Worm (Caenorhabditis elegans) whole organism, young adult: Measurements from ENCODE around the gene gst-1.

Experiments used
- B0019.2 ChIP-seq: fragments of 200-800 bp; sonication (Bioruptor generic); conservative IDR thresholded peaks from 2 replicates; pipeline ENCODE4 v1.3.6; 2022; ENCODE audit warnings: missing genetic modification reagents, missing genetic modification characterization, missing compliant biosample characterization
- B0261.1 ChIP-seq: sonication (generic microtip); optimal IDR thresholded peaks from 2 replicates; lab custom pipeline; 2016; ENCODE audit warnings: mild to moderate bottlenecking, missing genetic modification characterization, moderate library complexity, missing compliant biosample characterization
- F23B12.7 ChIP-seq: sonication (generic microtip); optimal IDR thresholded peaks from 2 replicates; lab custom pipeline; 2017; ENCODE audit warnings: missing genetic modification characterization, mild to moderate bottlenecking, missing compliant biosample characterization, antibody characterized with exemption, moderate library complexity; ENCODE audit not compliant: insufficient read depth
- F33H1.4 ChIP-seq: fragments of 200-800 bp; sonication (Bioruptor generic); IDR thresholded peaks from 2 replicates; pipeline ENCODE4 v1.3.6; 2022; ENCODE audit warnings: missing genetic modification reagents, missing genetic modification characterization, missing compliant biosample characterization
- F37B4.10 ChIP-seq: fragments of 200-800 bp; sonication (Bioruptor generic); IDR thresholded peaks from 2 replicates; pipeline ENCODE4 v1.3.6; 2022; ENCODE audit warnings: missing genetic modification characterization, missing compliant biosample characterization
- F39B2.1 ChIP-seq: fragments of 200-800 bp; sonication (Bioruptor generic); IDR thresholded peaks from 2 replicates; pipeline ENCODE4 v1.3.6; 2022; ENCODE audit warnings: missing genetic modification reagents, missing genetic modification characterization, missing compliant biosample characterization
- F55B11.4 ChIP-seq: sonication (generic microtip); optimal IDR thresholded peaks from 2 replicates; lab custom pipeline; 2016; ENCODE audit warnings: missing compliant biosample characterization, missing genetic modification characterization, borderline replicate concordance; ENCODE audit not compliant: insufficient read depth
- K12H6.12 ChIP-seq: fragments of 200-800 bp; sonication (Bioruptor generic); optimal IDR thresholded peaks from 2 replicates; lab custom pipeline; 2018; ENCODE audit warnings: mild to moderate bottlenecking, missing genetic modification characterization, missing compliant biosample characterization
- Y53F4B.3 ChIP-seq: fragments of 200-800 bp; sonication (Bioruptor generic); IDR thresholded peaks from 2 replicates; pipeline ENCODE4 v1.3.6; 2022; ENCODE audit warnings: missing genetic modification reagents, missing genetic modification characterization, missing compliant biosample characterization
- Y95B8A.8 ChIP-seq: fragments of 200-800 bp; sonication (Bioruptor generic); IDR thresholded peaks from 2 replicates; pipeline ENCODE4 v1.3.6; 2022; ENCODE audit warnings: missing genetic modification reagents, missing genetic modification characterization, missing compliant biosample characterization
- aptf-2 ChIP-seq: fragments of 200-800 bp; sonication (Bioruptor generic); conservative IDR thresholded peaks from 2 replicates; pipeline ENCODE4 v1.3.6; 2022; ENCODE audit warnings: missing genetic modification reagents, missing genetic modification characterization, missing compliant biosample characterization
- aptf-3 ChIP-seq: fragments of 200-800 bp; sonication (Bioruptor generic); IDR thresholded peaks from 2 replicates; pipeline ENCODE4 v1.3.6; 2022; ENCODE audit warnings: missing genetic modification characterization, missing compliant biosample characterization
- athp-1 ChIP-seq: sonication (generic microtip); optimal IDR thresholded peaks from 2 replicates; lab custom pipeline; 2017; ENCODE audit warnings: mild to moderate bottlenecking, missing genetic modification characterization, missing compliant biosample characterization
- bed-1 ChIP-seq: fragments of 200-800 bp; sonication (Bioruptor generic); IDR thresholded peaks from 2 replicates; pipeline ENCODE4 v1.3.6; 2022; ENCODE audit warnings: missing genetic modification reagents, missing genetic modification characterization, missing compliant biosample characterization
- bed-2 ChIP-seq: fragments of 200-800 bp; sonication (Bioruptor generic); IDR thresholded peaks from 2 replicates; pipeline ENCODE4 v1.3.6; 2022; ENCODE audit warnings: missing genetic modification reagents, missing genetic modification characterization, missing compliant biosample characterization
- ceh-100 ChIP-seq: fragments of 200-800 bp; sonication (Bioruptor generic); IDR thresholded peaks from 2 replicates; pipeline ENCODE4 v1.3.6; 2022; ENCODE audit warnings: missing genetic modification reagents, missing genetic modification characterization, missing compliant biosample characterization
- ceh-91 ChIP-seq: fragments of 200-800 bp; sonication (Bioruptor generic); IDR thresholded peaks from 2 replicates; pipeline ENCODE4 v1.3.6; 2022; ENCODE audit warnings: missing genetic modification reagents, missing genetic modification characterization, missing compliant biosample characterization
- chd-7 ChIP-seq: sonication (generic microtip); optimal IDR thresholded peaks from 2 replicates; lab custom pipeline; 2016; ENCODE audit warnings: mild to moderate bottlenecking, missing genetic modification characterization, moderate library complexity, missing compliant biosample characterization
- die-1 ChIP-seq: sonication (generic microtip); optimal IDR thresholded peaks from 2 replicates; lab custom pipeline; 2016; ENCODE audit warnings: missing genotype, mild to moderate bottlenecking, missing genetic modification characterization, missing compliant biosample characterization
- dox-1 ChIP-seq: fragments of 200-800 bp; sonication (Bioruptor generic); IDR thresholded peaks from 2 replicates; pipeline ENCODE4 v1.3.6; 2022; ENCODE audit warnings: missing genetic modification reagents, missing genetic modification characterization, missing compliant biosample characterization
- egl-18 ChIP-seq: fragments of 200-800 bp; sonication (Bioruptor generic); IDR thresholded peaks from 2 replicates; pipeline ENCODE4 v1.3.6; 2022; ENCODE audit warnings: missing genetic modification reagents, missing genetic modification characterization, missing compliant biosample characterization
- egl-44 ChIP-seq: fragments of 200-800 bp; sonication (Bioruptor generic); IDR thresholded peaks from 2 replicates; pipeline ENCODE4 v1.3.6; 2022; ENCODE audit warnings: missing genetic modification reagents, missing genetic modification characterization, missing compliant biosample characterization
- egrh-3 ChIP-seq: fragments of 200-800 bp; sonication (Bioruptor generic); IDR thresholded peaks from 2 replicates; pipeline ENCODE4 v1.3.6; 2022; ENCODE audit warnings: missing genetic modification reagents, missing genetic modification characterization, missing compliant biosample characterization
- ets-4 ChIP-seq: fragments of 200-800 bp; sonication (Bioruptor generic); optimal IDR thresholded peaks from 2 replicates; lab custom pipeline; 2018; ENCODE audit warnings: mild to moderate bottlenecking, missing genetic modification characterization, missing compliant biosample characterization
- gei-17 ChIP-seq: fragments of 200-800 bp; sonication (Bioruptor generic); optimal IDR thresholded peaks from 2 replicates; lab custom pipeline; 2018; ENCODE audit warnings: mild to moderate bottlenecking, missing genetic modification characterization, missing compliant biosample characterization
- hlh-12 ChIP-seq: sonication (generic microtip); optimal IDR thresholded peaks from 2 replicates; lab custom pipeline; 2016; ENCODE audit warnings: missing genetic modification characterization, missing compliant biosample characterization
- hlh-26 ChIP-seq: fragments of 200-800 bp; sonication (Bioruptor generic); conservative IDR thresholded peaks from 2 replicates; pipeline ENCODE4 v1.3.6; 2022; ENCODE audit warnings: missing genetic modification reagents, missing genetic modification characterization, missing compliant biosample characterization
- hmg-1.2 ChIP-seq: fragments of 200-800 bp; sonication (Bioruptor generic); IDR thresholded peaks from 2 replicates; pipeline ENCODE4 v1.3.6; 2022; ENCODE audit warnings: missing genetic modification reagents, missing genetic modification characterization, missing compliant biosample characterization
- hsf-1 ChIP-seq: fragments of 200-800 bp; sonication (Bioruptor generic); IDR thresholded peaks from 2 replicates; pipeline ENCODE4 v1.3.6; 2022; ENCODE audit warnings: missing genetic modification reagents, missing genetic modification characterization, missing compliant biosample characterization
- lag-1 ChIP-seq: fragments of 200-800 bp; sonication (Bioruptor generic); IDR thresholded peaks from 2 replicates; pipeline ENCODE4 v1.3.6; 2022; ENCODE audit warnings: missing genetic modification reagents, missing genetic modification characterization, missing compliant biosample characterization
- let-607 ChIP-seq, 2 experiments: fragments of 200-800 bp in 1 of 2; sonication (Bioruptor generic) in 1 of 2; sonication (generic microtip) in 1 of 2; optimal IDR thresholded peaks; 2 replicates each; lab custom pipeline; 2016 to 2018; ENCODE audit warnings: mild to moderate bottlenecking in 2 of 2, missing compliant biosample characterization in 2 of 2, missing genetic modification characterization in 2 of 2, moderate library complexity in 2 of 2, missing genotype in 1 of 2
- lin-54 ChIP-seq: fragments of 200-800 bp; sonication (Bioruptor generic); optimal IDR thresholded peaks from 2 replicates; lab custom pipeline; 2018; ENCODE audit warnings: mild to moderate bottlenecking, missing genetic modification characterization, missing compliant biosample characterization
- lir-1 ChIP-seq: fragments of 200-800 bp; sonication (Bioruptor generic); conservative IDR thresholded peaks from 2 replicates; pipeline ENCODE4 v1.3.6; 2022; ENCODE audit warnings: missing genetic modification reagents, missing genetic modification characterization, missing compliant biosample characterization
- madf-10 ChIP-seq: sonication (generic microtip); optimal IDR thresholded peaks from 2 replicates; lab custom pipeline; 2016; ENCODE audit warnings: mild to moderate bottlenecking, missing genetic modification characterization, missing compliant biosample characterization
- nfyb-1 ChIP-seq: fragments of 200-800 bp; sonication (Bioruptor generic); IDR thresholded peaks from 2 replicates; pipeline ENCODE4 v1.3.6; 2022; ENCODE audit warnings: missing genetic modification reagents, missing genetic modification characterization, missing compliant biosample characterization
- nhr-179 ChIP-seq: sonication (generic microtip); optimal IDR thresholded peaks from 2 replicates; lab custom pipeline; 2016; ENCODE audit warnings: mild to moderate bottlenecking, missing genetic modification characterization, missing compliant biosample characterization
- nhr-90 ChIP-seq: sonication (generic microtip); optimal IDR thresholded peaks from 2 replicates; lab custom pipeline; 2016; ENCODE audit warnings: missing genotype, mild to moderate bottlenecking, missing genetic modification characterization, missing compliant biosample characterization
- pbrm-1 ChIP-seq: fragments of 200-800 bp; sonication (Bioruptor generic); IDR thresholded peaks from 2 replicates; pipeline ENCODE4 v1.3.6; 2022; ENCODE audit warnings: missing genetic modification reagents, missing genetic modification characterization, missing compliant biosample characterization
- snpc-1.1 ChIP-seq: sonication (generic microtip); optimal IDR thresholded peaks from 2 replicates; lab custom pipeline; 2017; ENCODE audit warnings: missing genetic modification characterization, mild to moderate bottlenecking, missing compliant biosample characterization, antibody characterized with exemption, moderate library complexity, missing genotype, missing genetic modification reagents; ENCODE audit not compliant: insufficient read depth
- snpc-1.3 ChIP-seq: sonication (generic microtip); optimal IDR thresholded peaks from 2 replicates; lab custom pipeline; 2017; ENCODE audit warnings: missing genetic modification characterization, mild to moderate bottlenecking, missing compliant biosample characterization, antibody characterized with exemption, moderate library complexity, missing genotype, missing genetic modification reagents; ENCODE audit not compliant: insufficient read depth
- snpc-3.4 ChIP-seq: sonication (generic microtip); optimal IDR thresholded peaks from 2 replicates; lab custom pipeline; 2017; ENCODE audit warnings: missing genetic modification characterization, mild to moderate bottlenecking, missing compliant biosample characterization, antibody characterized with exemption, moderate library complexity, missing genotype, missing genetic modification reagents
- somi-1 ChIP-seq: fragments of 200-800 bp; sonication (Bioruptor generic); optimal IDR thresholded peaks from 2 replicates; lab custom pipeline; 2018; ENCODE audit warnings: mild to moderate bottlenecking, missing genetic modification characterization, missing compliant biosample characterization
- sptf-2 ChIP-seq: fragments of 200-800 bp; sonication (Bioruptor generic); optimal IDR thresholded peaks from 2 replicates; lab custom pipeline; 2018; ENCODE audit warnings: mild to moderate bottlenecking, missing genetic modification characterization, missing compliant biosample characterization
- unc-130 ChIP-seq: sonication (generic microtip); optimal IDR thresholded peaks from 2 replicates; lab custom pipeline; 2016; ENCODE audit warnings: missing genetic modification reagents, missing genetic modification characterization, missing compliant biosample characterization
- ztf-18 ChIP-seq: sonication (generic microtip); optimal IDR thresholded peaks from 2 replicates; lab custom pipeline; 2016; ENCODE audit warnings: missing genotype, mild to moderate bottlenecking, missing genetic modification characterization, missing compliant biosample characterization
- ztf-25 ChIP-seq: fragments of 200-800 bp; sonication (Bioruptor generic); IDR thresholded peaks from 2 replicates; pipeline ENCODE4 v1.3.6; 2022; ENCODE audit warnings: missing genetic modification reagents, missing genetic modification characterization, missing compliant biosample characterization
- ztf-26 ChIP-seq: sonication (generic microtip); optimal IDR thresholded peaks from 2 replicates; lab custom pipeline; 2017; ENCODE audit warnings: missing genetic modification characterization, missing compliant biosample characterization
- ztf-6 ChIP-seq: fragments of 200-800 bp; sonication (Bioruptor generic); IDR thresholded peaks from 2 replicates; pipeline ENCODE4 v1.3.6; 2022; ENCODE audit warnings: missing genetic modification reagents, missing genetic modification characterization, missing compliant biosample characterization

Gene gst-1

ce11 chrIII:9104060-9104459 lies 44.9 kb downstream of the gst-1 start (continued):
- TF ChIP-seq ztf-25 = 0 out of 2 replicates have a peak, but pooled peaks have one; percentile 50
- TF ChIP-seq nfyb-1 (GFP tag; lab: Robert Waterston, UW) = peak; percentile 85
- no peak for TF ChIP-seq ets-4 (GFP tag; lab: Kevin White, UChicago)
- peak; percentile 67 for TF ChIP-seq chd-7 (tag; lab: Kevin White, UChicago)
- TF ChIP-seq egl-44 (GFP tag; lab: Robert Waterston, UW) = peak; percentile 88
- TF ChIP-seq snpc-1.1 (tag; lab: Kevin White, UChicago) = peak; percentile 88
- peak; percentile 29 for TF ChIP-seq snpc-1.3 (tag; lab: Kevin White, UChicago)
- peak; percentile 36 for TF ChIP-seq K12H6.12 (tag; lab: Kevin White, UChicago)
- no peak; the same call in 1 of the 2 replicates for TF ChIP-seq ceh-100 (GFP tag; lab: Robert Waterston, UW)
- TF ChIP-seq let-607 (tag; optimal IDR thresholded peaks at IDR 0.05; lab: Kevin White, UChicago) = no peak
- peak; percentile 40 for TF ChIP-seq ztf-26 (tag; lab: Kevin White, UChicago)
- no peak for TF ChIP-seq F55B11.4 (tag; lab: Kevin White, UChicago)
- peak; percentile 84 for TF ChIP-seq B0261.1 (tag; lab: Kevin White, UChicago)
- peak; percentile 52 for TF ChIP-seq ceh-91 (GFP tag; lab: Robert Waterston, UW)
- TF ChIP-seq ztf-6 (GFP tag; lab: Robert Waterston, UW) = peak; percentile 65; the same call in 1 of the 2 replicates
- TF ChIP-seq B0019.2 (GFP tag; lab: Robert Waterston, UW) = no peak
- peak; percentile 81 for TF ChIP-seq dox-1 (GFP tag; lab: Robert Waterston, UW)
- TF ChIP-seq F37B4.10 = no peak
- peak; percentile 86 for TF ChIP-seq die-1 (tag; lab: Kevin White, UChicago)
- 0 out of 2 replicates have a peak, but pooled peaks have one; percentile 55 for TF ChIP-seq pbrm-1 (GFP tag; lab: Robert Waterston, UW)
- peak; percentile 69; the same call in 1 of the 2 replicates for TF ChIP-seq aptf-2 (GFP tag; lab: Robert Waterston, UW)
- no peak for TF ChIP-seq hlh-26 (GFP tag; lab: Robert Waterston, UW)
- peak; percentile 46; the same call in 1 of the 2 replicates for TF ChIP-seq egrh-3 (GFP tag; lab: Robert Waterston, UW)
- TF ChIP-seq F33H1.4 (GFP tag; lab: Robert Waterston, UW) = peak; percentile 32; the same call in 1 of the 2 replicates
- no peak for TF ChIP-seq madf-10 (tag; lab: Kevin White, UChicago)
- TF ChIP-seq gei-17 (GFP tag; lab: Kevin White, UChicago) = no peak
- no peak for TF ChIP-seq bed-2 (GFP tag; lab: Robert Waterston, UW)
- no peak for TF ChIP-seq aptf-3 (GFP tag; lab: Robert Waterston, UW)
- peak; percentile 30 for TF ChIP-seq snpc-3.4 (tag; lab: Kevin White, UChicago)
- TF ChIP-seq Y53F4B.3 = peak; percentile 27; the same call in 1 of the 2 replicates
- peak; percentile 83 for TF ChIP-seq nhr-90 (tag; lab: Kevin White, UChicago)
- peak; percentile 54 for TF ChIP-seq lin-54 (GFP tag; lab: Kevin White, UChicago)
- peak; percentile 9; the same call in 1 of the 2 replicates for TF ChIP-seq hsf-1
- TF ChIP-seq hmg-1.2 (GFP tag; lab: Robert Waterston, UW) = peak; percentile 77
- no peak for TF ChIP-seq lir-1 (GFP tag; lab: Robert Waterston, UW)
- TF ChIP-seq lag-1 (GFP tag; lab: Robert Waterston, UW) = no peak
- no peak for TF ChIP-seq F39B2.1 (GFP tag; lab: Robert Waterston, UW)
- TF ChIP-seq somi-1 (GFP tag; lab: Kevin White, UChicago) = peak; percentile 24
- peak; percentile 34 for TF ChIP-seq F23B12.7
- TF ChIP-seq unc-130 (GFP tag; lab: Kevin White, UChicago) = no peak
- TF ChIP-seq athp-1 = peak; percentile 34
- 0 out of 2 replicates have a peak, but pooled peaks have one; percentile 36 for TF ChIP-seq egl-18 (GFP tag; lab: Robert Waterston, UW)
- no peak for TF ChIP-seq nhr-179 (tag; lab: Kevin White, UChicago)
- peak; percentile 70 for TF ChIP-seq ztf-18
- TF ChIP-seq hlh-12 (tag; lab: Kevin White, UChicago) = no peak
- TF ChIP-seq sptf-2 = no peak
- no peak for TF ChIP-seq bed-1 (GFP tag; lab: Robert Waterston, UW)
- 0 out of 2 replicates have a peak, but pooled peaks have one; percentile 30 for TF ChIP-seq Y95B8A.8
